Fruit fly (Drosophila melanogaster) whole organism, embryonic: Measurements from ENCODE around the gene CG44837.

Experiments
- CG1024 ChIP-seq: fragments of 200-800 bp; sonication (Bioruptor generic); IDR thresholded peaks from 2 replicates; pipeline ENCODE4 v1.3.6; 2022; ENCODE audit warnings: missing biosample characterization, missing genetic modification characterization
- CG10274 ChIP-seq: fragments of 200-800 bp; sonication (Bioruptor generic); optimal IDR thresholded peaks from 3 replicates; lab custom pipeline; 2017; ENCODE audit warnings: missing biosample characterization, mild to moderate bottlenecking, missing genetic modification characterization
- CG12071 ChIP-seq: fragments of 200-800 bp; sonication (Bioruptor generic); optimal IDR thresholded peaks from 3 replicates; lab custom pipeline; 2018; ENCODE audit warnings: missing biosample characterization, mild to moderate bottlenecking, missing genetic modification characterization
- CG12155 ChIP-seq: fragments of 200-800 bp; sonication (Bioruptor generic); optimal IDR thresholded peaks from 3 replicates; lab custom pipeline; 2016; ENCODE audit warnings: missing biosample characterization, missing genetic modification characterization
- CG12769 ChIP-seq: fragments of 200-800 bp; sonication (Bioruptor generic); optimal IDR thresholded peaks from 2 replicates; lab custom pipeline; 2019; ENCODE audit warnings: missing biosample characterization, mild to moderate bottlenecking, missing genetic modification characterization, moderate library complexity
- CG13624 ChIP-seq: fragments of 200-800 bp; sonication (Bioruptor generic); optimal IDR thresholded peaks from 2 replicates; lab custom pipeline; 2016; ENCODE audit warnings: missing biosample characterization, missing genetic modification characterization
- CG13894 ChIP-seq: fragments of 200-800 bp; sonication (Bioruptor generic); optimal IDR thresholded peaks from 3 replicates; lab custom pipeline; 2018; ENCODE audit warnings: missing biosample characterization, mild to moderate bottlenecking, missing genetic modification characterization, moderate library complexity
- CG14965 ChIP-seq: fragments of 200-800 bp; sonication (Bioruptor generic); optimal IDR thresholded peaks from 2 replicates; lab custom pipeline; 2016; ENCODE audit warnings: missing biosample characterization, missing genetic modification characterization, borderline replicate concordance
- CG15073 ChIP-seq: fragments of 200-800 bp; sonication (Bioruptor generic); optimal IDR thresholded peaks from 2 replicates; lab custom pipeline; 2016; ENCODE audit warnings: missing biosample characterization, missing genetic modification characterization
- CG30403 ChIP-seq: fragments of 200-800 bp; sonication (Bioruptor generic); optimal IDR thresholded peaks from 3 replicates; lab custom pipeline; 2016; ENCODE audit warnings: missing biosample characterization, missing genetic modification characterization
- CG3065 ChIP-seq: fragments of 200-800 bp; sonication (Bioruptor generic); optimal IDR thresholded peaks from 2 replicates; lab custom pipeline; 2016; ENCODE audit warnings: missing biosample characterization, missing genetic modification characterization
- CG42726 ChIP-seq: fragments of 200-800 bp; sonication (Bioruptor generic); IDR thresholded peaks from 2 replicates; pipeline ENCODE4 v1.3.6; 2022; ENCODE audit warnings: missing biosample characterization, missing genetic modification characterization; ENCODE audit not compliant: partially characterized antibody
- CG6175 ChIP-seq: fragments of 200-800 bp; sonication (Bioruptor generic); IDR thresholded peaks from 3 replicates; pipeline ENCODE4 v1.3.6; 2022; ENCODE audit warnings: missing biosample characterization, missing genetic modification characterization
- CG6254 ChIP-seq: fragments of 200-800 bp; sonication (Bioruptor generic); optimal IDR thresholded peaks from 3 replicates; lab custom pipeline; 2017; ENCODE audit warnings: mild to moderate bottlenecking, missing biosample characterization, missing genetic modification reagents, missing genetic modification characterization
- CG6272 ChIP-seq: fragments of 200-800 bp; sonication (Bioruptor generic); IDR thresholded peaks from 2 replicates; pipeline ENCODE4 v1.3.6; 2022; ENCODE audit warnings: missing biosample characterization, missing genetic modification characterization
- CG7372 ChIP-seq: fragments of 200-800 bp; sonication (Bioruptor generic); IDR thresholded peaks from 2 replicates; pipeline ENCODE4 v1.3.6; 2022; ENCODE audit warnings: missing biosample characterization, missing genetic modification characterization
- CG7556 ChIP-seq: fragments of 200-800 bp; sonication (Bioruptor generic); optimal IDR thresholded peaks from 2 replicates; lab custom pipeline; 2017; ENCODE audit warnings: missing biosample characterization, mild to moderate bottlenecking, missing genetic modification characterization
- CG7745 ChIP-seq: fragments of 200-800 bp; sonication (Bioruptor generic); optimal IDR thresholded peaks from 2 replicates; lab custom pipeline; 2018; ENCODE audit warnings: missing biosample characterization, mild to moderate bottlenecking, missing genetic modification characterization, moderate library complexity
- CG7786 ChIP-seq: fragments of 200-800 bp; sonication (Bioruptor generic); optimal IDR thresholded peaks from 2 replicates; lab custom pipeline; 2016; ENCODE audit warnings: missing biosample characterization, missing genetic modification characterization
- CG9727 ChIP-seq: fragments of 200-800 bp; sonication (Bioruptor generic); optimal IDR thresholded peaks from 3 replicates; lab custom pipeline; 2017; ENCODE audit warnings: missing biosample characterization, mild to moderate bottlenecking, missing genetic modification characterization
- D ChIP-seq, 2 experiments: fragments of 200-800 bp in 1 of 2; fragments of >200 bp in 1 of 2; sonication (Bioruptor generic) in 1 of 2; optimal IDR thresholded peaks; 2 replicates in 1 of 2; 3 replicates in 1 of 2; lab custom pipeline; 2017; ENCODE audit warnings: mild to moderate bottlenecking in 1 of 2, missing biosample characterization in 1 of 2, missing genetic modification characterization in 1 of 2, missing genetic modification reagents in 1 of 2
- Dp ChIP-seq: fragments of 200-800 bp; sonication (Bioruptor generic); optimal IDR thresholded peaks from 2 replicates; lab custom pipeline; 2018; ENCODE audit warnings: missing biosample characterization, mild to moderate bottlenecking, missing genetic modification characterization, moderate library complexity
- Ets65A ChIP-seq: fragments of 200-800 bp; sonication (Bioruptor generic); peaks from one replicate; lab custom pipeline; 2016; ENCODE audit warnings: missing biosample characterization, missing genetic modification characterization
- Hr3 ChIP-seq: fragments of 200-800 bp; sonication (Bioruptor generic); optimal IDR thresholded peaks from 3 replicates; lab custom pipeline; 2016; ENCODE audit warnings: missing biosample characterization, missing genetic modification characterization
- Jarid2 ChIP-seq: fragments of 200-800 bp; sonication (Bioruptor generic); optimal IDR thresholded peaks from 3 replicates; lab custom pipeline; 2017; ENCODE audit warnings: mild to moderate bottlenecking, missing biosample characterization, missing genetic modification reagents, missing genetic modification characterization
- Mad ChIP-seq: fragments of 200-800 bp; sonication (Bioruptor generic); optimal IDR thresholded peaks from 2 replicates; lab custom pipeline; 2016; ENCODE audit warnings: missing biosample characterization, missing genetic modification characterization
- Mrtf ChIP-seq: fragments of 200-800 bp; sonication (Bioruptor generic); IDR thresholded peaks from 3 replicates; pipeline ENCODE4 v1.3.6; 2022; ENCODE audit warnings: missing biosample characterization, missing genetic modification characterization
- NK7.1 ChIP-seq: fragments of 200-800 bp; sonication (Bioruptor generic); optimal IDR thresholded peaks from 3 replicates; lab custom pipeline; 2016; ENCODE audit warnings: missing biosample characterization, missing genetic modification characterization
- Oli ChIP-seq: fragments of 200-800 bp; sonication (Bioruptor generic); optimal IDR thresholded peaks from 2 replicates; lab custom pipeline; 2018; ENCODE audit warnings: missing biosample characterization, mild to moderate bottlenecking, missing genetic modification characterization, moderate library complexity
- Poxn ChIP-seq: fragments of 200-800 bp; sonication (Bioruptor generic); IDR thresholded peaks from 2 replicates; pipeline ENCODE4 v1.3.6; 2022; ENCODE audit warnings: missing biosample characterization, missing genetic modification characterization
- Scr ChIP-seq: fragments of 200-800 bp; sonication (Bioruptor generic); IDR thresholded peaks from 2 replicates; pipeline ENCODE4 v1.3.6; 2022; ENCODE audit warnings: missing biosample characterization, missing genetic modification characterization; ENCODE audit not compliant: partially characterized antibody
- al ChIP-seq: fragments of 200-800 bp; sonication (Bioruptor generic); IDR thresholded peaks from 2 replicates; pipeline ENCODE4 v1.3.6; 2022; ENCODE audit warnings: missing biosample characterization, missing genetic modification characterization
- dm ChIP-seq: fragments of 200-800 bp; sonication (Bioruptor generic); optimal IDR thresholded peaks from 3 replicates; lab custom pipeline; 2016; ENCODE audit warnings: missing biosample characterization, missing genetic modification characterization
- emc ChIP-seq: fragments of 200-800 bp; sonication (Bioruptor generic); optimal IDR thresholded peaks from 2 replicates; lab custom pipeline; 2016; ENCODE audit warnings: missing biosample characterization, missing genetic modification characterization
- fd3F ChIP-seq: fragments of 200-800 bp; sonication (Bioruptor generic); optimal IDR thresholded peaks from 2 replicates; lab custom pipeline; 2018; ENCODE audit warnings: missing biosample characterization, mild to moderate bottlenecking, missing genetic modification characterization, moderate library complexity
- her ChIP-seq: fragments of 200-800 bp; sonication (Bioruptor generic); optimal IDR thresholded peaks from 2 replicates; lab custom pipeline; 2016; ENCODE audit warnings: missing biosample characterization, missing genetic modification characterization
- lola ChIP-seq, 3 experiments: fragments of >200 bp in 2 of 3; fragments of 200-800 bp in 1 of 3; sonication (Bioruptor generic) in 1 of 3; optimal IDR thresholded peaks; 2 replicates each; lab custom pipeline; 2017 to 2019; ENCODE audit warnings: missing biosample characterization in 3 of 3, missing genetic modification characterization in 3 of 3, mild to moderate bottlenecking in 1 of 3, moderate library complexity in 1 of 3
- maf-S ChIP-seq: fragments of 200-800 bp; sonication (Bioruptor generic); optimal IDR thresholded peaks from 2 replicates; lab custom pipeline; 2016; ENCODE audit warnings: missing biosample characterization, missing genetic modification characterization
- nerfin-1 ChIP-seq: fragments of 200-800 bp; sonication (Bioruptor generic); optimal IDR thresholded peaks from 3 replicates; lab custom pipeline; 2019; ENCODE audit warnings: missing biosample characterization, mild to moderate bottlenecking, missing genetic modification characterization, moderate library complexity
- pb ChIP-seq: fragments of 200-800 bp; sonication (Bioruptor generic); optimal IDR thresholded peaks from 3 replicates; lab custom pipeline; 2016; ENCODE audit warnings: missing biosample characterization, missing genetic modification characterization
- phol ChIP-seq: fragments of 200-800 bp; sonication (Bioruptor generic); optimal IDR thresholded peaks from 3 replicates; lab custom pipeline; 2018; ENCODE audit warnings: missing biosample characterization, mild to moderate bottlenecking, missing genetic modification characterization, moderate library complexity
- pita ChIP-seq: fragments of 200-800 bp; sonication (Bioruptor generic); optimal IDR thresholded peaks from 2 replicates; lab custom pipeline; 2017; ENCODE audit warnings: missing biosample characterization, mild to moderate bottlenecking, missing genetic modification characterization
- row ChIP-seq: fragments of 200-800 bp; sonication (Bioruptor generic); IDR thresholded peaks from 3 replicates; pipeline ENCODE4 v1.3.6; 2022; ENCODE audit warnings: missing biosample characterization, missing genetic modification characterization
- run ChIP-seq: fragments of 200-800 bp; sonication (Bioruptor generic); optimal IDR thresholded peaks from 3 replicates; lab custom pipeline; 2018; ENCODE audit warnings: missing biosample characterization, mild to moderate bottlenecking, missing genetic modification characterization
- sob ChIP-seq: fragments of 200-800 bp; sonication (Bioruptor generic); IDR thresholded peaks from 2 replicates; pipeline ENCODE4 v1.3.6; 2022; ENCODE audit warnings: missing biosample characterization, missing genetic modification characterization
- ssp ChIP-seq: fragments of 200-800 bp; sonication (Bioruptor generic); IDR thresholded peaks from 2 replicates; pipeline ENCODE4 v1.3.6; 2022; ENCODE audit warnings: missing biosample characterization, missing genetic modification characterization
- tna ChIP-seq: fragments of 200-800 bp; sonication (Bioruptor generic); IDR thresholded peaks from 2 replicates; pipeline ENCODE4 v1.3.6; 2022; ENCODE audit warnings: missing biosample characterization, missing genetic modification characterization; ENCODE audit not compliant: partially characterized antibody
- unc-4 ChIP-seq: fragments of 200-800 bp; sonication (Bioruptor generic); IDR thresholded peaks from 2 replicates; pipeline ENCODE4 v1.3.6; 2022; ENCODE audit warnings: missing biosample characterization, missing genetic modification characterization; ENCODE audit not compliant: partially characterized antibody
- vnd ChIP-seq: fragments of 200-800 bp; sonication (Bioruptor generic); IDR thresholded peaks from 3 replicates; pipeline ENCODE4 v1.3.6; 2022; ENCODE audit warnings: missing biosample characterization, missing genetic modification characterization; ENCODE audit not compliant: partially characterized antibody
- wdn ChIP-seq: fragments of 200-800 bp; sonication (Bioruptor generic); IDR thresholded peaks from 2 replicates; pipeline ENCODE4 v1.3.6; 2022; ENCODE audit warnings: missing biosample characterization, missing genetic modification characterization

CG44837 gene

DNA sequence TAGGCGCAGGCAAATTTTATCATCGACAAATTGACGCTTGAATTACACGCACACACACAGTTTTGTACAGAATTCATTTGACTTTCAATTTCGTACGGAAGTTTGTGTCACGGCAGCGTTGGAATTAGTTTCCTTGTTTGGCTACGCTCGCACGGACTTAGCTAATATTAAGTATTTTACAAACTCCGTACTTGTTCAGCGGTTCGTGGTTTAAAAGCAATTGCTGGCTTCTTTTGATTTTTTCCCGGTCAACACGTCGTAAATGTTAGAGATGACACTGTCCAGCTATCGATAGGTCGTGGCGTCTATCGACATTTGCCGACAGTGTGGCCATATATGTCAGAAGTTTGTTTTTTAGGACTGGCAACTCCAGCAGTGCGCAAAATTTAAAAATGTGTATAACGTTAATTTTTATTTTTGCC is 105.4 kb downstream of the CG44837 start, which contains the start of gene CycA (continued):
- peak; percentile 84 for TF ChIP-seq Scr (GFP tag; lab: Robert Waterston, UW)
- TF ChIP-seq run (tag; lab: Kevin White, UChicago) = no peak
- peak; percentile 100 for TF ChIP-seq Dp
- no peak for TF ChIP-seq her (GFP tag; lab: Kevin White, UChicago)
- no peak for TF ChIP-seq pb (GFP tag; lab: Kevin White, UChicago)
- no peak for TF ChIP-seq CG6175 (GFP tag; lab: Robert Waterston, UW)
- no peak for TF ChIP-seq wdn (GFP tag; lab: Robert Waterston, UW)
- TF ChIP-seq CG7556 = no peak
- no peak for TF ChIP-seq CG7372 (GFP tag; lab: Robert Waterston, UW)
- peak; percentile 31 for TF ChIP-seq CG13624 (GFP tag; lab: Kevin White, UChicago)
- TF ChIP-seq CG7745 (tag; lab: Kevin White, UChicago) = no peak
- TF ChIP-seq lola (GFP tag; optimal IDR thresholded peaks at IDR 0.05; lab: Kevin White, UChicago) = peak in 1 of 3 experiments; percentile 9
- TF ChIP-seq pita (GFP tag; lab: Kevin White, UChicago) = no peak
- TF ChIP-seq Mrtf = no peak
- TF ChIP-seq phol (tag; lab: Kevin White, UChicago) = peak; percentile 72
- TF ChIP-seq Hr3 (GFP tag; lab: Kevin White, UChicago) = no peak
- no peak for TF ChIP-seq D (optimal IDR thresholded peaks at IDR 0.05; lab: Kevin White, UChicago)
- TF ChIP-seq D (GFP tag; optimal IDR thresholded peaks at IDR 0.05; lab: Kevin White, UChicago) = no peak
- no peak for TF ChIP-seq al (GFP tag; lab: Robert Waterston, UW)
- peak; percentile 85 for TF ChIP-seq unc-4 (GFP tag; lab: Robert Waterston, UW)
- TF ChIP-seq CG6272 (GFP tag; lab: Robert Waterston, UW) = no peak
- no peak for TF ChIP-seq CG12769
- TF ChIP-seq CG12155 (GFP tag; lab: Kevin White, UChicago) = peak; percentile 15
- TF ChIP-seq CG14965 (GFP tag; lab: Kevin White, UChicago) = no peak
- TF ChIP-seq maf-S (GFP tag; lab: Kevin White, UChicago) = no peak
- TF ChIP-seq Oli (tag; lab: Kevin White, UChicago) = no peak
- no peak for TF ChIP-seq CG10274
- TF ChIP-seq CG9727 (GFP tag; lab: Kevin White, UChicago) = peak; percentile 4
- TF ChIP-seq CG13894 (tag; lab: Kevin White, UChicago) = no peak
- TF ChIP-seq sob = 0 out of 2 replicates have a peak, but pooled peaks have one; percentile 7
- TF ChIP-seq CG42726 (GFP tag; lab: Robert Waterston, UW) = peak; percentile 91
- TF ChIP-seq emc (GFP tag; lab: Kevin White, UChicago) = no peak
- TF ChIP-seq NK7.1 (GFP tag; lab: Kevin White, UChicago) = no peak
- no peak for TF ChIP-seq CG3065 (GFP tag; lab: Kevin White, UChicago)
- TF ChIP-seq fd3F (GFP tag; lab: Kevin White, UChicago) = no peak
- no peak for TF ChIP-seq CG7786
- no peak for TF ChIP-seq CG12071 (GFP tag; lab: Kevin White, UChicago)
- TF ChIP-seq nerfin-1 (tag; lab: Kevin White, UChicago) = no peak
- TF ChIP-seq ssp (GFP tag; lab: Robert Waterston, UW) = no peak
- peak; percentile 13; the same call in 1 of the 3 replicates for TF ChIP-seq row
- TF ChIP-seq CG1024 (GFP tag; lab: Robert Waterston, UW) = no peak
- TF ChIP-seq tna = peak; percentile 82
- TF ChIP-seq vnd (GFP tag; lab: Robert Waterston, UW) = peak; percentile 74; the same call in 2 of the 3 replicates
- TF ChIP-seq CG30403 (GFP tag; lab: Kevin White, UChicago) = peak; percentile 12
- TF ChIP-seq CG6254 (GFP tag; lab: Kevin White, UChicago) = no peak
- TF ChIP-seq Ets65A = peak; percentile 83
- no peak for TF ChIP-seq Jarid2 (GFP tag; lab: Kevin White, UChicago)
- TF ChIP-seq Poxn = no peak
- TF ChIP-seq Mad (GFP tag; lab: Kevin White, UChicago) = peak; percentile 1
- no peak for TF ChIP-seq CG15073 (GFP tag; lab: Kevin White, UChicago)
- peak; percentile 45 for TF ChIP-seq dm
